Worm (Caenorhabditis elegans) whole organism, L4 larva: ENCODE measurements around the gene tig-2.

ENCODE experiments used
- R02D3.7 ChIP-seq: fragments of 150-350 bp; sonication (generic microtip); optimal IDR thresholded peaks from 3 replicates; lab custom pipeline; 2014; ENCODE audit warnings: missing biosample characterization, missing genetic modification characterization
- T26A8.4 ChIP-seq: fragments of 200-800 bp; sonication (Bioruptor generic); IDR thresholded peaks from 2 replicates; pipeline ENCODE4 v1.3.6; 2022; ENCODE audit warnings: missing genetic modification characterization, missing compliant biosample characterization
- Y105C5A.15 ChIP-seq: fragments of 200-800 bp; sonication (Bioruptor generic); IDR thresholded peaks from 2 replicates; pipeline ENCODE4 v1.3.6; 2022; ENCODE audit warnings: missing genetic modification characterization, missing compliant biosample characterization
- Y75B8A.6 ChIP-seq: fragments of 200-800 bp; sonication (Bioruptor generic); IDR thresholded peaks from 2 replicates; pipeline ENCODE4 v1.3.6; 2022; ENCODE audit warnings: missing genetic modification reagents, missing genetic modification characterization, missing compliant biosample characterization
- ZK337.2 ChIP-seq: fragments of 200-800 bp; sonication (Bioruptor generic); IDR thresholded peaks from 2 replicates; pipeline ENCODE4 v1.3.6; 2022; ENCODE audit warnings: missing genetic modification reagents, missing genetic modification characterization, missing compliant biosample characterization
- aha-1 ChIP-seq: fragments of 150-350 bp; peaks from one replicate; lab custom pipeline; 2014; ENCODE audit warnings: missing biosample characterization, missing genetic modification characterization
- arid-1 ChIP-seq: fragments of 200-800 bp; sonication (Bioruptor generic); conservative IDR thresholded peaks from 2 replicates; pipeline ENCODE4 v1.3.6; 2022; ENCODE audit warnings: missing genetic modification reagents, missing genetic modification characterization, missing compliant biosample characterization
- ceh-20 ChIP-seq: fragments of 200-800 bp; sonication (Bioruptor generic); IDR thresholded peaks from 2 replicates; pipeline ENCODE4 v1.3.6; 2022; ENCODE audit warnings: missing genetic modification reagents, missing genetic modification characterization, missing compliant biosample characterization
- ceh-62 ChIP-seq: sonication (generic microtip); optimal IDR thresholded peaks from 2 replicates; lab custom pipeline; 2017; ENCODE audit warnings: missing biosample characterization, missing genetic modification characterization
- dmd-6 ChIP-seq: fragments of 200-800 bp; sonication (Bioruptor generic); IDR thresholded peaks from 2 replicates; pipeline ENCODE4 v1.3.6; 2022; ENCODE audit warnings: missing genetic modification reagents, missing genetic modification characterization, missing compliant biosample characterization
- duxl-1 ChIP-seq: sonication (generic microtip); optimal IDR thresholded peaks from 2 replicates; lab custom pipeline; 2016; ENCODE audit warnings: mild to moderate bottlenecking, missing genetic modification characterization, moderate library complexity, missing compliant biosample characterization; ENCODE audit not compliant: poor library complexity
- egl-27 ChIP-seq: sonication (generic microtip); optimal IDR thresholded peaks from 3 replicates; lab custom pipeline; 2017; ENCODE audit warnings: missing biosample characterization, missing genetic modification reagents, missing genetic modification characterization
- fos-1 ChIP-seq: fragments of 150-350 bp; optimal IDR thresholded peaks from 2 replicates; lab custom pipeline; 2014; ENCODE audit warnings: missing biosample characterization, missing genetic modification characterization
- gei-8 ChIP-seq: fragments of 200-800 bp; sonication (Bioruptor generic); optimal IDR thresholded peaks from 2 replicates; lab custom pipeline; 2018; ENCODE audit warnings: mild to moderate bottlenecking, missing genetic modification characterization, missing compliant biosample characterization
- hif-1 ChIP-seq, 2 experiments: sonication (generic microtip); optimal IDR thresholded peaks; 2 replicates each; lab custom pipeline; 2016 to 2017; ENCODE audit warnings: missing compliant biosample characterization in 2 of 2, missing genetic modification characterization in 2 of 2, missing genetic modification reagents in 2 of 2, missing genotype in 2 of 2, mild to moderate bottlenecking in 1 of 2
- hlh-11 ChIP-seq: fragments of 200-800 bp; sonication (Bioruptor generic); optimal IDR thresholded peaks from 2 replicates; lab custom pipeline; 2018; ENCODE audit warnings: mild to moderate bottlenecking, missing genetic modification characterization, missing compliant biosample characterization
- hmg-1.1 ChIP-seq: fragments of 200-800 bp; sonication (Bioruptor generic); IDR thresholded peaks from 2 replicates; pipeline ENCODE4 v1.3.6; 2022; ENCODE audit warnings: missing genetic modification reagents, missing genetic modification characterization, missing compliant biosample characterization
- lin-15B ChIP-seq: fragments of 150-350 bp; sonication (generic microtip); optimal IDR thresholded peaks from 3 replicates; lab custom pipeline; 2014; ENCODE audit warnings: missing biosample characterization, missing genetic modification characterization
- lin-38 ChIP-seq: fragments of 200-800 bp; sonication (Bioruptor generic); IDR thresholded peaks from 2 replicates; pipeline ENCODE4 v1.3.6; 2022; ENCODE audit warnings: missing genetic modification reagents, missing genetic modification characterization, missing compliant biosample characterization
- lin-39 ChIP-seq: fragments of 150-350 bp; optimal IDR thresholded peaks from 2 replicates; lab custom pipeline; 2014; ENCODE audit warnings: missing biosample characterization, missing genetic modification reagents, missing genetic modification characterization
- madf-9 ChIP-seq: fragments of 200-800 bp; sonication (Bioruptor generic); conservative IDR thresholded peaks from 2 replicates; pipeline ENCODE4 v1.3.6; 2022; ENCODE audit warnings: missing genetic modification reagents, missing genetic modification characterization, missing compliant biosample characterization
- mdl-1 ChIP-seq, 2 experiments: fragments of 150-350 bp in 1 of 2; sonication (generic microtip) in 1 of 2; optimal IDR thresholded peaks; 2 replicates each; lab custom pipeline; 2014 to 2017; ENCODE audit warnings: missing biosample characterization in 2 of 2, missing genetic modification characterization in 2 of 2
- mxl-2 ChIP-seq: fragments of 200-800 bp; sonication (Bioruptor generic); conservative IDR thresholded peaks from 2 replicates; pipeline ENCODE4 v1.3.6; 2022; ENCODE audit warnings: missing genetic modification reagents, missing genetic modification characterization, missing compliant biosample characterization
- nhr-10 ChIP-seq: fragments of 150-350 bp; optimal IDR thresholded peaks from 2 replicates; lab custom pipeline; 2014; ENCODE audit warnings: missing biosample characterization, missing genetic modification characterization
- nhr-102 ChIP-seq: sonication (generic microtip); optimal IDR thresholded peaks from 2 replicates; lab custom pipeline; 2016; ENCODE audit warnings: mild to moderate bottlenecking, missing genetic modification characterization, moderate library complexity, missing compliant biosample characterization
- nhr-111 ChIP-seq: fragments of 200-800 bp; sonication (Bioruptor generic); optimal IDR thresholded peaks from 2 replicates; lab custom pipeline; 2018; ENCODE audit warnings: mild to moderate bottlenecking, missing genetic modification characterization, missing compliant biosample characterization
- nhr-237 ChIP-seq: sonication (generic microtip); optimal IDR thresholded peaks from 2 replicates; lab custom pipeline; 2017; ENCODE audit warnings: missing biosample characterization, missing genetic modification characterization
- nhr-25 ChIP-seq: sonication (generic microtip); optimal IDR thresholded peaks from 2 replicates; lab custom pipeline; 2017; ENCODE audit warnings: missing genetic modification characterization, mild to moderate bottlenecking, missing compliant biosample characterization, antibody characterized with exemption, moderate library complexity, borderline replicate concordance; ENCODE audit not compliant: insufficient read depth
- nhr-28 ChIP-seq: fragments of 150-350 bp; optimal IDR thresholded peaks from 2 replicates; lab custom pipeline; 2014; ENCODE audit warnings: missing biosample characterization, missing genetic modification characterization
- nhr-41 ChIP-seq: fragments of 200-800 bp; sonication (Bioruptor generic); IDR thresholded peaks from 2 replicates; pipeline ENCODE4 v1.3.6; 2022; ENCODE audit warnings: missing genetic modification reagents, missing genetic modification characterization, missing compliant biosample characterization
- nhr-42 ChIP-seq: fragments of 200-800 bp; sonication (Bioruptor generic); IDR thresholded peaks from 2 replicates; pipeline ENCODE4 v1.3.6; 2022; ENCODE audit warnings: missing genetic modification characterization, missing compliant biosample characterization
- nhr-76 ChIP-seq: fragments of 150-350 bp; optimal IDR thresholded peaks from 2 replicates; lab custom pipeline; 2014; ENCODE audit warnings: missing biosample characterization, missing genetic modification characterization
- nhr-77 ChIP-seq: fragments of 150-350 bp; optimal IDR thresholded peaks from 2 replicates; lab custom pipeline; 2014; ENCODE audit warnings: missing biosample characterization, missing genetic modification characterization
- php-3 ChIP-seq: fragments of 200-800 bp; sonication (Bioruptor generic); IDR thresholded peaks from 2 replicates; pipeline ENCODE4 v1.3.6; 2022; ENCODE audit warnings: missing genetic modification reagents, missing genetic modification characterization, missing compliant biosample characterization
- pqm-1 ChIP-seq: sonication (generic microtip); optimal IDR thresholded peaks from 2 replicates; lab custom pipeline; 2017; ENCODE audit warnings: missing biosample characterization, missing genetic modification characterization
- snpc-4 ChIP-seq: fragments of 150-350 bp; optimal IDR thresholded peaks from 2 replicates; lab custom pipeline; 2014; ENCODE audit warnings: missing biosample characterization, missing genetic modification characterization
- unc-130 ChIP-seq: sonication (generic microtip); optimal IDR thresholded peaks from 2 replicates; lab custom pipeline; 2016; ENCODE audit warnings: missing genetic modification reagents, missing genetic modification characterization, missing compliant biosample characterization
- unc-62 ChIP-seq, 3 experiments: fragments of 150-350 bp in 1 of 3; sonication (generic microtip); optimal IDR thresholded peaks in 2 of 3; peaks in 1 of 3; 1 replicate in 1 of 3; 2 replicates in 2 of 3; lab custom pipeline; 2014 to 2017; ENCODE audit warnings: missing biosample characterization in 3 of 3, missing genetic modification characterization in 3 of 3, missing genetic modification reagents in 3 of 3, missing genotype in 1 of 3
- zag-1 ChIP-seq: fragments of 150-350 bp; optimal IDR thresholded peaks from 2 replicates; lab custom pipeline; 2014; ENCODE audit warnings: missing biosample characterization, missing genetic modification characterization

The tig-2 gene

DNA sequence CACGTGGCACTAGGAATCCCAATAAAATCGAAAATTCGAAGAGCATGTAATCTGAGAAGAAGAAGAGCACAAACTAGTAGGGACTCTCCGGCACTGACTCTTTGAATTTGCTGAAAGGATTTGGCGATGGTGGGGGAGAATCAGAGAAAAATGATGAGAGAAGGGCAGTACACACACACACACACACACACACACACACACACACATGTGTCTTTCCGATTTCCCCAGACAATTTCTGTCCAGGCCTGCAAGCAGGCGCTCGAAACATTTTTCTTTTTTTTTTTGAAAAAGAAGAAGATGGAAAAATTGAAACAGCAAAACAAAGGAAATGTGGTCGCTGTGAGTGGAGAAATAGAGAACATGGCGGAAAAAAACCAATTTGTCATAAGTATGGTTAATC is at the start of gene tig-2 (continued):
- no peak for TF ChIP-seq mxl-2 (GFP tag; lab: Robert Waterston, UW)
- TF ChIP-seq egl-27 (tag; lab: Kevin White, UChicago) = no peak
- TF ChIP-seq nhr-76 = no peak
- TF ChIP-seq lin-38 (GFP tag; lab: Robert Waterston, UW) = no peak
- TF ChIP-seq gei-8 (GFP tag; lab: Kevin White, UChicago) = no peak
- no peak for TF ChIP-seq nhr-102 (tag; lab: Kevin White, UChicago)
- no peak for TF ChIP-seq nhr-237 (tag; lab: Kevin White, UChicago)
- TF ChIP-seq nhr-111 (GFP tag; lab: Kevin White, UChicago) = no peak
- no peak for TF ChIP-seq madf-9 (GFP tag; lab: Robert Waterston, UW)
- TF ChIP-seq hmg-1.1 (GFP tag; lab: Robert Waterston, UW) = peak; percentile 53; the same call in 1 of the 2 replicates
- TF ChIP-seq nhr-25 (tag; lab: Kevin White, UChicago) = no peak
- no peak for TF ChIP-seq ZK337.2 (GFP tag; lab: Robert Waterston, UW)
- no peak for TF ChIP-seq arid-1 (GFP tag; lab: Robert Waterston, UW)

DNA sequence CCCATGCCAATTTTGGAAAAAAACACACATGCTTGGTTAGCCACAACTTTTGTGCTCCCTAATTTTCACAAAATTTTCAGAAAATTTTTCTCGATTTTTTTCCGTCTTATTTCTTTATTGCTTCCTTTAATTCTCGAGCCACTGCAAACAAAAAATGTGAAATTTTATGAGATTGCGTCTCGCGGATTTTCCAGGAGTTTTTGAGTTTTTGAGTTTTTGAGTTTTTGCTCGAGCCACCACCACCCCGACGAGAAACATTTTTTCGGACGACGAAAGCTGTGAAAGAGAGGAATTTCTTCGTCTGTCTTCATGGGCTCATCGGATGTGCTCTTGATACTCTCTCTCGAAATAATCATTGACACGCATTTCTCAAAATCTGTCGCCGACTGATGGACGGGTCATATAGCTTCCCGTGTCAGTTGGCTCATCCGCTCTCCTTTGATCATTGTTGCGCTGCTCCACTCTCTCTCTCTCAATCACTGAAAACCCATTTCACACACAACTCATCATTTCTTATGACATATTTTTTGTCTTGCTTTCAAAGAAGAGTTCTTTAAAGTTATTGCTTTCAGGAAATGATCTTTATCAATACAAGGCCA is 47.5 kb upstream of the tig-2 start, which contains the start of gene C18G1.1:
Gene C18G1.1 (plus strand): TSS at position 573 of the 599 bp plus-strand sequence.
- peak in 1 of 2 experiments; percentile 94 for TF ChIP-seq unc-62 (GFP tag; optimal IDR thresholded peaks at IDR 0.05 in 1 of 2; lab: Kevin White, UChicago)
- TF ChIP-seq unc-62 (tag; optimal IDR thresholded peaks at IDR 0.05; lab: Kevin White, UChicago) = no peak
- no peak for TF ChIP-seq snpc-4 (tag; lab: Kevin White, UChicago)

DNA sequence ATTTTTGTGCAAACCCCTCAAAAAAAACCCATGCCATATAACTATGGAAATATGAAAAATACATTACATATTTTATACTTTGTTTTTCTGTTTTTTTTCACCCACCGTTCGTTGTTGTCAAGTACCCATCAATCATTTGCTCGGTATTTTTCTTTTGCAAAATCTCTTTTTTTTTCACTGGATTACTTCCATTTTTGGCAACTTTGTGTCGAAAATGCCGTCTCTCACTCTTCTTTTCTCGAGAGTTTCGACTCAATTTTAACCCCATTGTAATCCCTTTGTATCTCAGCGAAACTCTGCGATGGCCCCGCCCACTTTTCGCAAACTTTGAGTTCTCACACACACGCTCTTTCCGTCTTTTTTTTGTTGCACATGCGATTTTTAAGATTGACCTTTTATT is 45.2 kb upstream of the tig-2 start:
- TF ChIP-seq unc-62 (GFP tag; optimal IDR thresholded peaks at IDR 0.05 in 1 of 2; lab: Kevin White, UChicago) = peak in 1 of 2 experiments; percentile 68
- TF ChIP-seq unc-62 (tag; optimal IDR thresholded peaks at IDR 0.05; lab: Kevin White, UChicago) = no peak
- no peak for TF ChIP-seq zag-1
- TF ChIP-seq mdl-1 (tag; optimal IDR thresholded peaks at IDR 0.05; lab: Kevin White, UChicago) = no peak
- no peak for TF ChIP-seq lin-15B (tag; lab: Kevin White, UChicago)
- TF ChIP-seq fos-1 = no peak
- no peak for TF ChIP-seq hif-1 (tag; optimal IDR thresholded peaks at IDR 0.05; lab: Kevin White, UChicago)
- TF ChIP-seq nhr-77 (tag; lab: Kevin White, UChicago) = no peak
- TF ChIP-seq ceh-20 (GFP tag; lab: Robert Waterston, UW) = 0 out of 2 replicates have a peak, but pooled peaks have one; percentile 32
- TF ChIP-seq Y75B8A.6 (GFP tag; lab: Robert Waterston, UW) = no peak
- TF ChIP-seq lin-39 (tag; lab: Kevin White, UChicago) = no peak
- no peak for TF ChIP-seq ceh-62 (tag; lab: Kevin White, UChicago)
- TF ChIP-seq R02D3.7 (tag; lab: Kevin White, UChicago) = no peak
- TF ChIP-seq lin-38 (GFP tag; lab: Robert Waterston, UW) = no peak
- TF ChIP-seq Y105C5A.15 (GFP tag; lab: Robert Waterston, UW) = no peak
- no peak for TF ChIP-seq hlh-11 (tag; lab: Kevin White, UChicago)

DNA sequence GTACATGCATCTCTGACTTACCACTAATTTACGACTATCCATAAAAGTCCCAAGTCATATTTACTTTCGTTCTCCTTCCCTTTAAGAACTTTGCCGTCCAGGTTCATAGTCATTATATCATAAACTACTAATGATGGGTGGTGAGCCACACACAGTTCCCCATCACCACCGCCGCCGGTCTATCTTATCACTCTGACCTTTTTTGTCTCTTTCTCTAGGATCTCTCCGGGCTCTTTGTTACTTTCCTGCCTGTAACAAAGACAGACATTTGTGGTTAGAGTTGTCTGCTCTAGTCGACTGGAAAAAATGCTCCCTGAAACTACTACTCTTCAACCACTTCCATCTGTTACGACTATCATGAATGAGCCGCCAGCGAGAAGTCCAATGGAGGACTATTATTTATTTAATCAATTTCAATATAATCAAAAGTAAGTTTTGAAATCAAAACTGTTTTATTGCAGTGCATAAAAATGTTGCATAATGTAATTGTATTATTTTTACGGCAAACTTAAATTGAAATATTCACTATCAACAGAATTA is 40.5 kb upstream of the tig-2 start, which contains the start of gene elt-7:
Gene elt-7 (plus strand): TSS at position 263 of the 540 bp plus-strand sequence.
- peak; percentile 84; the same call in 1 of the 2 replicates for TF ChIP-seq nhr-41 (GFP tag; lab: Robert Waterston, UW)
- no peak for TF ChIP-seq nhr-42
- peak; percentile 92 for TF ChIP-seq aha-1 (tag; lab: Kevin White, UChicago)
- no peak for TF ChIP-seq nhr-10 (tag; lab: Kevin White, UChicago)
- peak; percentile 54 for TF ChIP-seq dmd-6 (GFP tag; lab: Robert Waterston, UW)
- TF ChIP-seq duxl-1 (tag; lab: Kevin White, UChicago) = no peak
- no peak for TF ChIP-seq T26A8.4 (GFP tag; lab: Robert Waterston, UW)
- TF ChIP-seq hlh-11 (tag; lab: Kevin White, UChicago) = peak; percentile 40
- no peak for TF ChIP-seq unc-130
- TF ChIP-seq nhr-28 (tag; lab: Kevin White, UChicago) = peak; percentile 73
- 0 out of 2 replicates have a peak, but pooled peaks have one; percentile 11 for TF ChIP-seq php-3 (GFP tag; lab: Robert Waterston, UW)
- TF ChIP-seq pqm-1 (tag; lab: Kevin White, UChicago) = peak; percentile 81
- TF ChIP-seq, all 104 proteins: peak for 7
